Fruit fly (Drosophila melanogaster) whole organism, larva: ENCODE results near the gene GATAe.

Source experiments
- noc ChIP-seq: fragments of 200-800 bp; sonication (Bioruptor generic); optimal IDR thresholded peaks from 3 replicates; lab custom pipeline; 2019; ENCODE audit warnings: missing biosample characterization, mild to moderate bottlenecking, missing genetic modification characterization, moderate library complexity

The GATAe gene

DNA sequence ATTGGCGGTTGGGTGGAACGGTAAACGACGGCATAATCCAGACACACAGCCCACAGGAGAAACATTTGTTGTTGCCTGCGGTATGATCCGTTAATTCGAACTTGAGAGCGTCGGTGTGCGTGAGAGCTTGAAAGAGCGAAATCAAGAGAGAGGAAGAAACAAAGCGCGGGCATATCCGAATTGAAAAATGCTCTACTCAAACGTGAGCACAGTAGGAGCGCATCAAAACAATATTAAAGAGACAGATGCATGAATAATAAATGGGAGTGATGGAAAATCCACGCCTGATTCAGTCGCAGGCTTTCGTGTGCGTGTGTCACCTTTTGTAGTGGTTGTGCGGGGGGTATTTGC lies 42.4 kb downstream of the GATAe start:
- TF ChIP-seq noc: no peak

DNA sequence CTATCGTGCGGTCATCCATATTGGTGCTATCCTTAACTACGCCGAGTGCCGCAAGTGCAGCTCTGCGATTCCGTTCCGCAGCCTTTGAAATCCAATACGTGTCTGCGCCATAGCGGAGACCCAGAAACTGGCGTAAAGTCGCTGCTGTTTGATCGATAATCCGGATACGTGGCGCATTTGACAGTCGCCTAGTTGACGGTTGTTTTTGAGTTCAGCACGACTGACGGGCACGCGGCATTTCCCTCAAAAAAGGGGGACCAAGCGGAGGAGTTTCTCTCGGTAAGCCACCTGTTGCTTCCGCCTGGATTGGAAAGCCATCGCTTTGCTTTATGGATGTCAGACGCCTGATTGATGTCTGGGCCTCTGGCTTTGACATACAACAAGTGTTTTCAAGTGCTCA lies 58.6 kb downstream of the GATAe start, which contains the start of gene CG10185:
Gene CG10185 (minus strand): TSS at position 101 of the 400 bp plus-strand sequence.
- TF ChIP-seq noc: no peak
